Worm (Caenorhabditis elegans): Measurements from ENCODE around the gene Y113G7A.13.

DNA sequence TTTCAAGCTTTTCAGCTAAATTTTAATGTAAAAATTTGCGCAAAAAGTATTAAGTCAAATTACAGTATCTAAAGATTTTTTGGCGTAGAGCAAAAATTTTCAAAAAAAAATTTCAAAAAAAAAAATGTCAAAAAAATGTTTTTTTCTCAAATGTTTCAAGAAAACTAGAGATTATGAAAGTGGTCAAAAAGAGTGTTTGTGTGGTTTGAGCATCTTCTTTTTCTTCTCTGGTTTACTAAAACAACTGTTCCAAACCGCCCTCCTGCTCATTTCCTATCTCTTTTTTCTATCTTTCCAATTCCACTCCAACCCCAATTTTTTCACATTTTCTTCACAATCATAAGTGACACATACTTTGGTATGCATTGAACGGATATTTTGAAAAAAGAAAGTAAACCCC lies 5.7 kb upstream of the Y113G7A.13 start, which contains the start of gene Y113G7A.12:
- no peak for TF ChIP-seq W03F9.2 (tag; optimal IDR thresholded peaks at IDR 0.05)
- no peak for TF ChIP-seq him-1 (tag; optimal IDR thresholded peaks at IDR 0.05)
